Worm (Caenorhabditis elegans) whole organism, late embryonic: ENCODE measurements around the gene fbxc-21.

Source experiments
- C38D4.7 ChIP-seq: fragments of 200-800 bp; sonication (Bioruptor generic); optimal IDR thresholded peaks from 2 replicates; lab custom pipeline; 2018; ENCODE audit warnings: mild to moderate bottlenecking, missing genetic modification characterization, moderate library complexity, missing compliant biosample characterization
- T23F11.4 ChIP-seq: fragments of 200-800 bp; sonication (Bioruptor generic); optimal IDR thresholded peaks from 2 replicates; lab custom pipeline; 2018; ENCODE audit warnings: mild to moderate bottlenecking, missing genetic modification characterization, missing compliant biosample characterization
- ahr-1 ChIP-seq: sonication (generic microtip); optimal IDR thresholded peaks from 2 replicates; lab custom pipeline; 2016; ENCODE audit warnings: missing genetic modification characterization, missing compliant biosample characterization
- ama-1 ChIP-seq: fragments of 150-350 bp; optimal IDR thresholded peaks from 2 replicates; lab custom pipeline; 2014
- ceh-18 ChIP-seq: sonication (generic microtip); optimal IDR thresholded peaks from 2 replicates; lab custom pipeline; 2016; ENCODE audit warnings: missing genetic modification characterization, missing compliant biosample characterization
- ceh-19 ChIP-seq: fragments of 200-800 bp; sonication (Bioruptor generic); optimal IDR thresholded peaks from 2 replicates; lab custom pipeline; 2018; ENCODE audit warnings: mild to moderate bottlenecking, missing genetic modification characterization, missing compliant biosample characterization
- ceh-2 ChIP-seq: sonication (generic microtip); optimal IDR thresholded peaks from 2 replicates; lab custom pipeline; 2016; ENCODE audit warnings: missing genotype, missing genetic modification characterization, missing compliant biosample characterization
- ceh-22 ChIP-seq: sonication (generic microtip); optimal IDR thresholded peaks from 2 replicates; lab custom pipeline; 2017; ENCODE audit warnings: missing biosample characterization, missing genetic modification characterization
- ceh-24 ChIP-seq: sonication (generic microtip); optimal IDR thresholded peaks from 2 replicates; lab custom pipeline; 2016; ENCODE audit warnings: mild to moderate bottlenecking, missing genetic modification characterization, missing compliant biosample characterization
- ceh-30 ChIP-seq: fragments of 150-350 bp; optimal IDR thresholded peaks from 2 replicates; lab custom pipeline; 2014; ENCODE audit warnings: missing biosample characterization, missing genetic modification characterization
- ceh-31 ChIP-seq: sonication (generic microtip); optimal IDR thresholded peaks from 2 replicates; lab custom pipeline; 2016; ENCODE audit warnings: missing genetic modification characterization, missing compliant biosample characterization
- ceh-34 ChIP-seq: sonication (generic microtip); optimal IDR thresholded peaks from 2 replicates; lab custom pipeline; 2016; ENCODE audit warnings: mild to moderate bottlenecking, missing genetic modification characterization, missing compliant biosample characterization
- ceh-45 ChIP-seq: fragments of 200-800 bp; sonication (Bioruptor generic); IDR thresholded peaks from 2 replicates; pipeline ENCODE4 v1.3.6; 2022; ENCODE audit warnings: missing genetic modification reagents, missing genetic modification characterization, missing compliant biosample characterization
- ceh-48 ChIP-seq: sonication (generic microtip); optimal IDR thresholded peaks from 2 replicates; lab custom pipeline; 2016; ENCODE audit warnings: missing genetic modification characterization, inconsistent platforms, missing compliant biosample characterization
- ceh-6 ChIP-seq: fragments of 200-800 bp; sonication (Bioruptor generic); optimal IDR thresholded peaks from 2 replicates; lab custom pipeline; 2018; ENCODE audit warnings: mild to moderate bottlenecking, missing genetic modification characterization, missing compliant biosample characterization
- dmd-4 ChIP-seq: sonication (generic microtip); optimal IDR thresholded peaks from 2 replicates; lab custom pipeline; 2016; ENCODE audit warnings: borderline replicate concordance, missing genetic modification characterization, missing compliant biosample characterization
- elt-2 ChIP-seq: sonication (generic microtip); optimal IDR thresholded peaks from 2 replicates; lab custom pipeline; 2016; ENCODE audit warnings: missing genetic modification reagents, missing genetic modification characterization, missing compliant biosample characterization
- elt-4 ChIP-seq: sonication (generic microtip); optimal IDR thresholded peaks from 2 replicates; lab custom pipeline; 2016; ENCODE audit warnings: missing genetic modification characterization, missing compliant biosample characterization
- ets-4 ChIP-seq: sonication (generic microtip); optimal IDR thresholded peaks from 2 replicates; lab custom pipeline; 2016; ENCODE audit warnings: missing genetic modification characterization, missing compliant biosample characterization
- fkh-10 ChIP-seq: fragments of 150-350 bp; optimal IDR thresholded peaks from 2 replicates; lab custom pipeline; 2014; ENCODE audit warnings: missing biosample characterization, missing genetic modification reagents, missing genetic modification characterization
- hlh-13 ChIP-seq: fragments of 200-800 bp; sonication (Bioruptor generic); optimal IDR thresholded peaks from 2 replicates; lab custom pipeline; 2018; ENCODE audit warnings: mild to moderate bottlenecking, missing genetic modification characterization, missing compliant biosample characterization
- madf-2 ChIP-seq: sonication (generic microtip); optimal IDR thresholded peaks from 2 replicates; lab custom pipeline; 2017; ENCODE audit warnings: missing genetic modification characterization, missing compliant biosample characterization
- mec-3 ChIP-seq: sonication (generic microtip); optimal IDR thresholded peaks from 2 replicates; lab custom pipeline; 2016; ENCODE audit warnings: borderline replicate concordance, missing genetic modification characterization, missing compliant biosample characterization
- nfya-1 ChIP-seq: sonication (generic microtip); optimal IDR thresholded peaks from 2 replicates; lab custom pipeline; 2017; ENCODE audit warnings: missing genetic modification characterization, mild to moderate bottlenecking, missing compliant biosample characterization, antibody characterized with exemption, moderate library complexity
- pag-3 ChIP-seq: sonication (generic microtip); optimal IDR thresholded peaks from 2 replicates; lab custom pipeline; 2016; ENCODE audit warnings: missing compliant biosample characterization, missing genetic modification characterization, borderline replicate concordance
- pat-9 ChIP-seq: fragments of 200-800 bp; sonication (Bioruptor generic); optimal IDR thresholded peaks from 2 replicates; lab custom pipeline; 2018; ENCODE audit warnings: mild to moderate bottlenecking, missing genetic modification characterization, moderate library complexity, missing compliant biosample characterization
- pha-4 ChIP-seq: fragments of 150-350 bp; optimal IDR thresholded peaks from 2 replicates; lab custom pipeline; 2018; ENCODE audit warnings: missing biosample characterization, missing genetic modification reagents, missing genetic modification characterization
- rnt-1 ChIP-seq: sonication (generic microtip); optimal IDR thresholded peaks from 2 replicates; lab custom pipeline; 2016; ENCODE audit warnings: missing genetic modification characterization, missing compliant biosample characterization
- sdc-2 ChIP-seq: sonication (generic microtip); optimal IDR thresholded peaks from 2 replicates; lab custom pipeline; 2016; ENCODE audit warnings: missing genotype, missing genetic modification characterization, missing compliant biosample characterization
- sox-2 ChIP-seq: fragments of 200-800 bp; sonication (Bioruptor generic); IDR thresholded peaks from 2 replicates; pipeline ENCODE4 v1.3.6; 2022; ENCODE audit warnings: missing genetic modification reagents, missing genetic modification characterization, missing compliant biosample characterization
- sox-4 ChIP-seq: sonication (generic microtip); optimal IDR thresholded peaks from 2 replicates; lab custom pipeline; 2017; ENCODE audit warnings: mild to moderate bottlenecking, missing genetic modification characterization, inconsistent platforms, missing compliant biosample characterization
- syd-9 ChIP-seq: sonication (generic microtip); optimal IDR thresholded peaks from 2 replicates; lab custom pipeline; 2016; ENCODE audit warnings: mild to moderate bottlenecking, missing genetic modification characterization, moderate library complexity, missing compliant biosample characterization
- unc-42 ChIP-seq: sonication (generic microtip); optimal IDR thresholded peaks from 2 replicates; lab custom pipeline; 2016; ENCODE audit warnings: missing genotype, missing genetic modification characterization, missing compliant biosample characterization
- unc-55 ChIP-seq: sonication (generic microtip); optimal IDR thresholded peaks from 2 replicates; lab custom pipeline; 2017; ENCODE audit warnings: missing biosample characterization, missing genetic modification reagents, missing genetic modification characterization
- zip-5 ChIP-seq: sonication (generic microtip); optimal IDR thresholded peaks from 2 replicates; lab custom pipeline; 2016; ENCODE audit warnings: missing genetic modification characterization, missing compliant biosample characterization

fbxc-21 gene

ce11 chrII:1648768-1649167, 44.0 kb downstream of the fbxc-21 start, which contains the start of gene fbxb-21:
fbxb-21 (minus strand) TSS chrII:1648868.
- TF ChIP-seq ceh-48 (tag; lab: Kevin White, UChicago) (no peak), ahr-1 (no peak), ceh-6 (GFP tag; lab: Kevin White, UChicago) (no peak), sox-4 (tag; lab: Kevin White, UChicago) (no peak), ceh-34 (tag; lab: Kevin White, UChicago) (no peak), sox-2 (no peak), ceh-24 (tag; lab: Kevin White, UChicago) (no peak), elt-2 (tag; lab: Kevin White, UChicago) (no peak), nfya-1 (tag; lab: Kevin White, UChicago) (no peak), ceh-31 (tag; lab: Kevin White, UChicago) (no peak), unc-42 (tag; lab: Kevin White, UChicago) (no peak), fkh-10 (GFP tag; lab: Kevin White, UChicago) (no peak), C38D4.7 (GFP tag; lab: Kevin White, UChicago) (no peak), T23F11.4 (no peak), rnt-1 (tag; lab: Kevin White, UChicago) (no peak), pag-3 (tag; lab: Kevin White, UChicago) (no peak), ceh-30 (tag; lab: Kevin White, UChicago) (no peak)

DNA sequence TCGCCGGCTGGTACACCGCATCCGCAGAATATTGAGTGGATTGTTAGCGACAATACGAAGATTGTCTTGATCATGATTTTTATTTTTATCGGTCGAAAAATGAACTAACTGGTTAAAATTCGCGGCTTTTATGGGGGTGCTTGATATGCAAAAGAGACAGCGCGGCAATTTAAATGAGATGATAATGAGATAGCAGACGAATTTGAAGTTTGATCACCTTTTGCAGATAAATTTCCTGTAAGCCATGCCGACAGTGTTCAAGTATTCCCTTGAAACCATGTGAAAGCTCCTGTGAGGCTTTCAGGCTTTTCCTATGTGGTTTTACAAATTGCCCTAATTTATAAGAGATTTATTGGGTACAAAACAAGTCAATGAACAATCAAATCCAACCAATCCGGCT, 46.5 kb downstream of the fbxc-21 start, which contains the start of gene ZC204.17:
Gene ZC204.17 (minus strand): TSS at position 101 of the 400 bp plus-strand sequence.
- TF ChIP-seq pha-4 (tag; lab: Kevin White, UChicago) = no peak
- no peak for TF ChIP-seq dmd-4 (tag; lab: Kevin White, UChicago)
- TF ChIP-seq ceh-18 (tag; lab: Kevin White, UChicago) = no peak
- TF ChIP-seq sdc-2 = no peak
- no peak for TF ChIP-seq elt-4
- TF ChIP-seq madf-2 (tag; lab: Kevin White, UChicago) = no peak
- no peak for TF ChIP-seq sox-4 (tag; lab: Kevin White, UChicago)
- no peak for TF ChIP-seq ama-1 (lab: Kevin White, UChicago)
- no peak for TF ChIP-seq C38D4.7 (GFP tag; lab: Kevin White, UChicago)
- no peak for TF ChIP-seq ceh-2 (tag; lab: Kevin White, UChicago)
- TF ChIP-seq ceh-30 (tag; lab: Kevin White, UChicago) = no peak
- no peak for TF ChIP-seq ceh-22 (tag; lab: Kevin White, UChicago)
- no peak for TF ChIP-seq ceh-6 (GFP tag; lab: Kevin White, UChicago)
- no peak for TF ChIP-seq unc-55
- no peak for TF ChIP-seq zip-5 (tag; lab: Kevin White, UChicago)
- no peak for TF ChIP-seq syd-9 (tag; lab: Kevin White, UChicago)
- TF ChIP-seq pat-9 = no peak
- no peak for TF ChIP-seq ets-4 (tag; lab: Kevin White, UChicago)

DNA sequence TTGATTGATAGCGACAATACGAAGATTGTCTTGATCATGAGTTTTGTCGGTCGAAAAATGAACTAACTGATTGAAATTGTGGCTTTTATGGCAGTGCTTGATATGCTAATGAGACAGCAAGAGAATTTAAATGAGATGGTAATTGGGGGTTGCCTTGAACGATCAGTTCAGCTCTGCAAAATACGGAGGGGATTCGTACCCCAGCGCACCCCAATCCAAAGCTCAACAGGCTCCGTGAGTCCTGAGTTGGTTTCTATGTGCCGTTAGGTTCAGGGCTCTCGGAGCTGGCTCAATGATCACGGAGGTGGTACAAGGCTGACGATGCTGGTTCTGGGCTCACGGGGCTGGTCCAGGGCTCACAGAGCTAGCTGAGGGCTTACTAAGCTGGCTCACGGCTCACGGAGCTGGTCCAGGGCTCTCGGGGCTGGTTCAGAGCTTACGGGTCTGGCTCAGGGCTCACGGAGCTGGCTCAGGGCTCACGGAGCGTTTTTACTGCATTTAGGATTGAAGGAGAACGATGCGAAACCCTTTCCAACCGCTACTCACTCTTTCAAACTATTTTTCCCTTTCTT, 47.9 kb downstream of the fbxc-21 start, which contains the start of gene ZC204.6:
Gene ZC204.6 (minus strand): TSS at position 51 of the 572 bp plus-strand sequence.
- no peak for TF ChIP-seq nfya-1 (tag; lab: Kevin White, UChicago)
- no peak for TF ChIP-seq hlh-13 (GFP tag; lab: Kevin White, UChicago)
- no peak for TF ChIP-seq mec-3 (tag; lab: Kevin White, UChicago)
- no peak for TF ChIP-seq madf-2 (tag; lab: Kevin White, UChicago)
- no peak for TF ChIP-seq ceh-45
- TF ChIP-seq sox-2 = no peak
- TF ChIP-seq ceh-19 (GFP tag; lab: Kevin White, UChicago) = no peak
- TF ChIP-seq, all 69 proteins: peak for 0
